Worm (Caenorhabditis elegans): Measurements from ENCODE around the gene ifc-2.

DNA sequence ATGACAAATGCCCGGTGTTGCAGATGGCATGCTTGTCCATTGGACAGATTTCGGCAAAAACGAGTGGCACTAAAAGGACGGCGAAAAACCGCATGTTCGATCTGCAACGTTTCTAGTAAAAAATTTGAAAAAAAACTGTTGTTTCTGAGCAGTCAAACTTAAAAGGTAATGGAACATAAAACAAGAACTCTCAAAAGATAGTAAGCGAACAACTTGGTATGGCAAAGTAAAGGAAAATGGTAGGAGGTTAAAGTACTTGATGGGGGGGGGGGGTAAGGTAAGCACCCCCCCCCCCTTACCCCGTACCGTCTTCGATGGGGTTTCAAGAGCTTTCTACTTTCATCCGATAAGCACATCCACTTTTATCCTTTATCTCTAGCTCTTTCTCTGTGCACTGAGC lies 46.3 kb downstream of the ifc-2 start, which contains the start of gene F13C5.5:
- TF ChIP-seq tab-1 (GFP tag; IDR thresholded peaks at IDR 0.05) (no peak), klf-2 (GFP tag; conservative IDR thresholded peaks at IDR 0.05) (no peak), med-1 (GFP tag; optimal IDR thresholded peaks at IDR 0.05; ENCODE audit: insufficient read depth) (no peak), T22C8.4 (GFP tag; IDR thresholded peaks at IDR 0.05) (no peak)
